Fruit fly (Drosophila melanogaster) whole organism, wandering third instar larva: ENCODE data around the gene amos.

ENCODE experiments used
- Abd-B ChIP-seq: fragments of >200 bp; optimal IDR thresholded peaks from 2 replicates; lab custom pipeline; 2017; ENCODE audit warnings: missing biosample characterization, missing genetic modification characterization
- CG32264 ChIP-seq: fragments of 200-800 bp; sonication (Bioruptor generic); optimal IDR thresholded peaks from 2 replicates; lab custom pipeline; 2016; ENCODE audit warnings: missing biosample characterization, missing genetic modification characterization
- CG9705 ChIP-seq: fragments of 200-800 bp; sonication (Bioruptor generic); optimal IDR thresholded peaks from 2 replicates; lab custom pipeline; 2018; ENCODE audit warnings: missing biosample characterization, mild to moderate bottlenecking, missing genetic modification characterization
- CrebA ChIP-seq: fragments of 200-800 bp; sonication (Bioruptor generic); optimal IDR thresholded peaks from 2 replicates; lab custom pipeline; 2016; ENCODE audit warnings: missing biosample characterization, mild to moderate bottlenecking, missing genetic modification characterization, borderline replicate concordance
- Dfd ChIP-seq: fragments of >200 bp; optimal IDR thresholded peaks from 2 replicates; lab custom pipeline; 2017; ENCODE audit warnings: missing biosample characterization, missing genetic modification characterization
- Dif ChIP-seq: fragments of 200-275, 200-300 bp; sonication (Bioruptor generic); optimal IDR thresholded peaks from 2 replicates; lab custom pipeline; 2018; ENCODE audit warnings: missing biosample characterization, missing genetic modification characterization; ENCODE audit not compliant: partially characterized antibody
- GATAd ChIP-seq: sonication (Bioruptor generic); optimal IDR thresholded peaks from 2 replicates; lab custom pipeline; 2016; ENCODE audit warnings: missing biosample characterization, missing genetic modification characterization
- HLH106 ChIP-seq: fragments of 200-800 bp; optimal IDR thresholded peaks from 3 replicates; lab custom pipeline; 2019; ENCODE audit warnings: missing biosample characterization, mild to moderate bottlenecking, missing genetic modification characterization, moderate library complexity
- Hnf4 ChIP-seq: fragments of 200-800 bp; sonication (Bioruptor generic); optimal IDR thresholded peaks from 2 replicates; lab custom pipeline; 2016; ENCODE audit warnings: missing biosample characterization, mild to moderate bottlenecking, missing genetic modification characterization
- Hr78 ChIP-seq: fragments of >200 bp; optimal IDR thresholded peaks from 2 replicates; lab custom pipeline; 2017; ENCODE audit warnings: missing biosample characterization, missing genetic modification characterization
- Hr83 ChIP-seq: fragments of 200-300 bp; sonication (Bioruptor generic); optimal IDR thresholded peaks from 2 replicates; lab custom pipeline; 2016; ENCODE audit warnings: missing biosample characterization, mild to moderate bottlenecking, missing genetic modification characterization, moderate library complexity; ENCODE audit not compliant: poor library complexity, severe bottlenecking
- Jra ChIP-seq: sonication (Bioruptor generic); optimal IDR thresholded peaks from 2 replicates; lab custom pipeline; 2016; ENCODE audit warnings: missing biosample characterization, missing genetic modification characterization
- Mio ChIP-seq: sonication (Bioruptor generic); optimal IDR thresholded peaks from 2 replicates; lab custom pipeline; 2016; ENCODE audit warnings: missing biosample characterization, missing genetic modification characterization
- Myc ChIP-seq: fragments of >200 bp; optimal IDR thresholded peaks from 2 replicates; lab custom pipeline; 2017
- N ChIP-seq: fragments of >200 bp; optimal IDR thresholded peaks from 2 replicates; lab custom pipeline; 2018; ENCODE audit warnings: missing biosample characterization, missing external identifiers, missing genetic modification characterization
- OdsH ChIP-seq: fragments of 200-800 bp; sonication (Bioruptor generic); optimal IDR thresholded peaks from 2 replicates; lab custom pipeline; 2016; ENCODE audit warnings: missing biosample characterization, mild to moderate bottlenecking, missing genetic modification characterization
- Rel ChIP-seq, 2 experiments: fragments of 200-800 bp; sonication (Bioruptor generic) in 1 of 2; optimal IDR thresholded peaks; 2 replicates in 1 of 2; 3 replicates in 1 of 2; lab custom pipeline; 2016 to 2019; ENCODE audit warnings: mild to moderate bottlenecking in 2 of 2, missing biosample characterization in 2 of 2, missing genetic modification characterization in 2 of 2, moderate library complexity in 1 of 2
- Sp1 ChIP-seq: fragments of 200-800 bp; sonication (Bioruptor generic); optimal IDR thresholded peaks from 3 replicates; lab custom pipeline; 2019; ENCODE audit warnings: missing biosample characterization, mild to moderate bottlenecking, missing genetic modification characterization, moderate library complexity
- Vsx2 ChIP-seq: fragments of 200-300, 225-300 bp; sonication (Bioruptor generic); optimal IDR thresholded peaks from 2 replicates; lab custom pipeline; 2018; ENCODE audit warnings: missing biosample characterization, missing genetic modification characterization; ENCODE audit not compliant: partially characterized antibody
- br ChIP-seq: fragments of 200-800 bp; sonication (Bioruptor generic); optimal IDR thresholded peaks from 2 replicates; lab custom pipeline; 2016; ENCODE audit warnings: missing biosample characterization, missing genetic modification characterization
- brk ChIP-seq: fragments of 200-800 bp; sonication (Bioruptor generic); optimal IDR thresholded peaks from 2 replicates; lab custom pipeline; 2016; ENCODE audit warnings: missing biosample characterization, mild to moderate bottlenecking, missing genetic modification characterization
- dl ChIP-seq, 2 experiments: fragments of 175-275, 200-275 bp in 1 of 2; fragments of 200-275 bp in 1 of 2; sonication (Bioruptor generic); optimal IDR thresholded peaks; lab custom pipeline; 2018; ENCODE audit warnings: mild to moderate bottlenecking in 2 of 2, missing biosample characterization in 2 of 2, missing genetic modification characterization in 2 of 2, moderate library complexity in 2 of 2; ENCODE audit not compliant: partially characterized antibody in 2 of 2, insufficient read depth in 1 of 2
- dmrt93B ChIP-seq: fragments of 200-800 bp; sonication (Bioruptor generic); optimal IDR thresholded peaks from 2 replicates; lab custom pipeline; 2018; ENCODE audit warnings: missing biosample characterization, mild to moderate bottlenecking, missing genetic modification characterization
- dsf ChIP-seq: sonication (Bioruptor generic); optimal IDR thresholded peaks from 2 replicates; lab custom pipeline; 2016; ENCODE audit warnings: missing biosample characterization, missing genetic modification characterization, borderline replicate concordance
- ey ChIP-seq: fragments of 200-800 bp; sonication (Bioruptor generic); optimal IDR thresholded peaks from 2 replicates; lab custom pipeline; 2016; ENCODE audit warnings: missing biosample characterization, missing genetic modification characterization
- foxo ChIP-seq, 2 experiments: fragments of 200-800 bp; sonication (Bioruptor generic); optimal IDR thresholded peaks; 2 replicates in 1 of 2; 3 replicates in 1 of 2; lab custom pipeline; 2016 to 2017; ENCODE audit warnings: missing biosample characterization in 2 of 2, missing genetic modification characterization in 2 of 2
- fru ChIP-seq: fragments of 200-800 bp; sonication (Bioruptor generic); optimal IDR thresholded peaks from 3 replicates; lab custom pipeline; 2016; ENCODE audit warnings: missing biosample characterization, mild to moderate bottlenecking, missing genetic modification characterization
- h ChIP-seq: fragments of 200-800 bp; sonication (Bioruptor generic); optimal IDR thresholded peaks from 3 replicates; lab custom pipeline; 2016; ENCODE audit warnings: missing biosample characterization, mild to moderate bottlenecking, missing genetic modification characterization
- jim ChIP-seq: fragments of 175-275, 200-325 bp; sonication (Bioruptor generic); optimal IDR thresholded peaks from 2 replicates; lab custom pipeline; 2016; ENCODE audit warnings: missing biosample characterization, mild to moderate bottlenecking, missing genetic modification characterization
- lola ChIP-seq: fragments of >200 bp; optimal IDR thresholded peaks from 2 replicates; lab custom pipeline; 2017; ENCODE audit warnings: missing biosample characterization, missing genetic modification characterization
- pan ChIP-seq: fragments of >200 bp; optimal IDR thresholded peaks from 2 replicates; lab custom pipeline; 2017
- psq ChIP-seq: fragments of 200-800 bp; sonication (Bioruptor generic); optimal IDR thresholded peaks from 3 replicates; lab custom pipeline; 2017; ENCODE audit warnings: missing biosample characterization, mild to moderate bottlenecking, missing genetic modification characterization, moderate library complexity
- rgr ChIP-seq: fragments of 200-800 bp; sonication (Bioruptor generic); optimal IDR thresholded peaks from 3 replicates; lab custom pipeline; 2016; ENCODE audit warnings: missing biosample characterization, mild to moderate bottlenecking, missing genetic modification characterization
- sage ChIP-seq: fragments of 200-800 bp; sonication (Bioruptor generic); optimal IDR thresholded peaks from 2 replicates; lab custom pipeline; 2016; ENCODE audit warnings: missing biosample characterization, mild to moderate bottlenecking, missing genetic modification characterization
- sv ChIP-seq: fragments of 200-800 bp; sonication (Bioruptor generic); optimal IDR thresholded peaks from 3 replicates; lab custom pipeline; 2016; ENCODE audit warnings: missing biosample characterization, missing genetic modification characterization
- tai ChIP-seq: sonication (Bioruptor generic); optimal IDR thresholded peaks from 2 replicates; lab custom pipeline; 2016; ENCODE audit warnings: missing biosample characterization, missing genetic modification characterization
- usp ChIP-seq: fragments of >200 bp; optimal IDR thresholded peaks from 2 replicates; lab custom pipeline; 2017; ENCODE audit warnings: missing biosample characterization, missing genetic modification characterization
- woc ChIP-seq: sonication (Bioruptor generic); optimal IDR thresholded peaks from 2 replicates; lab custom pipeline; 2016; ENCODE audit warnings: missing biosample characterization, mild to moderate bottlenecking, missing genetic modification characterization

The amos gene

DNA sequence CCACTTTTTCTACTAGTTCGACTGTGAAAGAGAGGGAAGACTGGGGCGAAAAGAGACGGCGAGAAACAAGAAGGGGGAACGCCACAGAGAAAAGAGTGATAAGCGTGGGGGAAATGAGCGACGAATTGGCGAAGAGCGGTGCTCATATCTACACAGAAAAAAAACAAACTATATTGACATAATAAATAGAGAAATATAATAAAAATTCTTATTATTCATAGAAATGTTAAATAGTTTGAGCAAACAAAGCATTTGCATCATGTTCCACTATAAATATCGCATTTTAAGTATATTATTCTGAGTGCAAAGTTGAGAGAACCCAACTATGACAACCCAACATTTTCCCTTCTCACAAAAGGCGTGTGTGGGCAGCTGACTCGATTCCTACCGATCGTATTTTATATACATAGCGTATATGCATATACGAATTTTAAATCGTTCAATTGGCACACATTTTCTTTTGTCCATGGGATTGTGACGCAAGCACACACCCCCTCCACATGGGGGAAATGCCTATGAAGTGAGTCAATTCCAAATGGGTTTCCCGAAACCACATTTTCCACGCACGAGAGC, 38.7 kb downstream of the amos start:
- TF ChIP-seq CG9705 (GFP tag; lab: Kevin White, UChicago) (no peak), br (GFP tag; lab: Kevin White, UChicago) (no peak), jim (GFP tag; lab: Kevin White, UChicago) (no peak), Dif (GFP tag; lab: Kevin White, UChicago) (no peak), foxo (GFP tag; optimal IDR thresholded peaks at IDR 0.05; lab: Kevin White, UChicago) (peak in 1 of 2 experiments; percentile 73), CG32264 (GFP tag; lab: Kevin White, UChicago) (no peak), woc (no peak), fru (GFP tag; lab: Kevin White, UChicago) (peak; percentile 39), GATAd (GFP tag; lab: Kevin White, UChicago) (no peak), Jra (GFP tag; lab: Kevin White, UChicago) (no peak), rgr (peak; percentile 20), usp (no peak), dsf (GFP tag; lab: Kevin White, UChicago) (no peak), dl (GFP tag; optimal IDR thresholded peaks at IDR 0.05; lab: Kevin White, UChicago; ENCODE audit: insufficient read depth in 1 of 2, partially characterized antibody in 2 of 2) (no peak), Vsx2 (GFP tag; lab: Kevin White, UChicago) (no peak), brk (GFP tag; lab: Kevin White, UChicago) (no peak), Hr78 (GFP tag; lab: Kevin White, UChicago) (no peak), sage (GFP tag; lab: Kevin White, UChicago) (peak; percentile 29), lola (GFP tag; lab: Kevin White, UChicago) (no peak), HLH106 (tag; lab: Kevin White, UChicago) (peak; percentile 17), psq (peak; percentile 48), Myc (lab: Kevin White, UChicago) (no peak), Sp1 (no peak), N (GFP tag; lab: Kevin White, UChicago) (no peak), dmrt93B (GFP tag; lab: Kevin White, UChicago) (no peak), Mio (GFP tag; lab: Kevin White, UChicago) (no peak), h (peak; percentile 11), tai (GFP tag; lab: Kevin White, UChicago) (no peak), ey (GFP tag; lab: Kevin White, UChicago) (no peak), CrebA (no peak), Hnf4 (GFP tag; lab: Kevin White, UChicago) (peak; percentile 4), Hr83 (GFP tag; lab: Kevin White, UChicago) (no peak), Rel (GFP tag; optimal IDR thresholded peaks at IDR 0.05; lab: Kevin White, UChicago) (no peak), Rel (tag; optimal IDR thresholded peaks at IDR 0.05; lab: Kevin White, UChicago) (no peak), OdsH (GFP tag; lab: Kevin White, UChicago) (peak; percentile 14), Dfd (GFP tag; lab: Kevin White, UChicago) (no peak), Abd-B (GFP tag; lab: Kevin White, UChicago) (no peak), pan (lab: Kevin White, UChicago) (no peak), sv (peak; percentile 52)

DNA sequence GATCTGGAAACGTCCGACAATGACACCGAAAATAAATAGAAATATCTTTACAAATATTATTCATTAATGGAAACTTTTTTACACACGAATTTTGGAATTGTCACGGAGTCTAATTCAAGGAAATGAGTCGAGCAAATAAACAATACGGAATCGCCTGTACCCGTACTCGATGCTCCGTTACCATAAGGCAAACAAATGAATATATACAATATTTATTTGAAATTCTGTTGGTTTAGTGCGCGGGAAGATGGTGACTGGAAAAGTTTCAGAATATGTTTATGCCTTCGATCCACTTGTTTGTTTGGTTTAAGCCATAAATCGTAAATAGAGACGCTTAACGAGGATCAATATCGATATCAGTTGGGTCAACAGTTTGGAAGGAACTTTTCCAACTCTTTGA, 40.3 kb downstream of the amos start:
- TF ChIP-seq Hnf4 (GFP tag; lab: Kevin White, UChicago): no peak
- no peak for TF ChIP-seq h
- no peak for TF ChIP-seq foxo (GFP tag; optimal IDR thresholded peaks at IDR 0.05; lab: Kevin White, UChicago)
- TF ChIP-seq Jra (GFP tag; lab: Kevin White, UChicago): no peak
- TF ChIP-seq Mio (GFP tag; lab: Kevin White, UChicago): no peak
- no peak for TF ChIP-seq dmrt93B (GFP tag; lab: Kevin White, UChicago)
